Fruit fly (Drosophila melanogaster) whole organism, embryonic: ENCODE results near the gene CG9029.

ENCODE experiments used
- Blimp-1 ChIP-seq: fragments of 200-800 bp; sonication (Bioruptor generic); optimal IDR thresholded peaks from 3 replicates; lab custom pipeline; 2018; ENCODE audit warnings: missing biosample characterization, missing genetic modification characterization, mild to moderate bottlenecking, moderate library complexity, missing genetic modification reagents
- CG1529 ChIP-seq: fragments of 200-800 bp; sonication (Bioruptor generic); optimal IDR thresholded peaks from 3 replicates; lab custom pipeline; 2018; ENCODE audit warnings: missing biosample characterization, missing genetic modification characterization
- CG1602 ChIP-seq: fragments of 200-800 bp; sonication (Bioruptor generic); optimal IDR thresholded peaks from 3 replicates; lab custom pipeline; 2016; ENCODE audit warnings: missing biosample characterization, missing genetic modification characterization
- CG18262 ChIP-seq: fragments of 200-800 bp; optimal IDR thresholded peaks from 3 replicates; lab custom pipeline; 2019; ENCODE audit warnings: missing biosample characterization, mild to moderate bottlenecking, missing genetic modification characterization, moderate library complexity
- CG1832 ChIP-seq: fragments of 200-800 bp; sonication (Bioruptor generic); optimal IDR thresholded peaks from 2 replicates; lab custom pipeline; 2017; ENCODE audit warnings: missing biosample characterization, mild to moderate bottlenecking, missing genetic modification characterization, inconsistent platforms
- CG2199 ChIP-seq: fragments of 200-800 bp; sonication (Bioruptor generic); IDR thresholded peaks from 3 replicates; pipeline ENCODE4 v1.3.6; 2022; ENCODE audit warnings: missing biosample characterization, missing genetic modification characterization
- CG9437 ChIP-seq: fragments of 200-800 bp; sonication (Bioruptor generic); optimal IDR thresholded peaks from 2 replicates; lab custom pipeline; 2018; ENCODE audit warnings: missing biosample characterization, mild to moderate bottlenecking, missing genetic modification characterization
- CG9727 ChIP-seq: fragments of 200-800 bp; sonication (Bioruptor generic); optimal IDR thresholded peaks from 3 replicates; lab custom pipeline; 2017; ENCODE audit warnings: missing biosample characterization, mild to moderate bottlenecking, missing genetic modification characterization
- D19A ChIP-seq: fragments of 200-800 bp; optimal IDR thresholded peaks from 3 replicates; lab custom pipeline; 2019; ENCODE audit warnings: missing biosample characterization, mild to moderate bottlenecking, missing genetic modification characterization, moderate library complexity
- Deaf1 ChIP-seq: fragments of 200-800 bp; optimal IDR thresholded peaks from 3 replicates; lab custom pipeline; 2019; ENCODE audit warnings: missing biosample characterization, mild to moderate bottlenecking, missing genetic modification characterization, moderate library complexity
- Drgx ChIP-seq: fragments of 200-800 bp; sonication (Bioruptor generic); IDR thresholded peaks from 2 replicates; pipeline ENCODE4 v1.3.6; 2022; ENCODE audit warnings: missing biosample characterization, missing genetic modification characterization
- HLH4C ChIP-seq: fragments of 200-800 bp; sonication (Bioruptor generic); IDR thresholded peaks from 3 replicates; pipeline ENCODE4 v1.3.6; 2022; ENCODE audit warnings: missing biosample characterization, missing genetic modification characterization; ENCODE audit not compliant: partially characterized antibody
- Hand ChIP-seq: fragments of 200-800 bp; sonication (Bioruptor generic); optimal IDR thresholded peaks from 2 replicates; lab custom pipeline; 2017; ENCODE audit warnings: mild to moderate bottlenecking, missing biosample characterization, missing genetic modification reagents, missing genetic modification characterization
- Hr51 ChIP-seq, 2 experiments: fragments of 200-800 bp; sonication (Bioruptor generic); optimal IDR thresholded peaks; 2 replicates in 1 of 2; 3 replicates in 1 of 2; lab custom pipeline; 2016 to 2018; ENCODE audit warnings: missing biosample characterization in 2 of 2, missing genetic modification characterization in 2 of 2, mild to moderate bottlenecking in 1 of 2, moderate library complexity in 1 of 2
- Hr78 ChIP-seq, 2 experiments: fragments of 200-800 bp in 1 of 2; fragments of >200 bp in 1 of 2; sonication (Bioruptor generic) in 1 of 2; optimal IDR thresholded peaks; 2 replicates each; lab custom pipeline; 2017 to 2019; ENCODE audit warnings: missing biosample characterization in 2 of 2, missing genetic modification characterization in 2 of 2, mild to moderate bottlenecking in 1 of 2, moderate library complexity in 1 of 2
- Kr ChIP-seq: fragments of 200-800 bp; sonication (Bioruptor generic); optimal IDR thresholded peaks from 2 replicates; lab custom pipeline; 2017; ENCODE audit warnings: missing biosample characterization, mild to moderate bottlenecking, missing genetic modification characterization
- Max ChIP-seq: fragments of 200-800 bp; sonication (Bioruptor generic); optimal IDR thresholded peaks from 2 replicates; lab custom pipeline; 2016; ENCODE audit warnings: missing biosample characterization, mild to moderate bottlenecking, missing genetic modification characterization
- Med ChIP-seq: fragments of 200-800 bp; sonication (Bioruptor generic); peaks from one replicate; lab custom pipeline; 2016; ENCODE audit warnings: missing biosample characterization, missing genetic modification characterization, mild to moderate bottlenecking, inconsistent platforms, moderate library complexity
- Mrtf ChIP-seq: fragments of 200-800 bp; sonication (Bioruptor generic); IDR thresholded peaks from 3 replicates; pipeline ENCODE4 v1.3.6; 2022; ENCODE audit warnings: missing biosample characterization, missing genetic modification characterization
- Nf-YA ChIP-seq: fragments of 200-800 bp; sonication (Bioruptor generic); IDR thresholded peaks from 2 replicates; pipeline ENCODE4 v1.3.6; 2022; ENCODE audit warnings: missing biosample characterization, missing genetic modification characterization
- PHDP ChIP-seq: fragments of 200-800 bp; sonication (Bioruptor generic); optimal IDR thresholded peaks from 3 replicates; lab custom pipeline; 2018; ENCODE audit warnings: missing biosample characterization, mild to moderate bottlenecking, missing genetic modification characterization, moderate library complexity
- Pdp1 ChIP-seq, 2 experiments: fragments of 200-800 bp; sonication (Bioruptor generic); optimal IDR thresholded peaks; 3 replicates each; lab custom pipeline; 2016; ENCODE audit warnings: missing biosample characterization in 2 of 2, missing genetic modification characterization in 2 of 2, mild to moderate bottlenecking in 1 of 2, moderate library complexity in 1 of 2
- Rfx ChIP-seq: fragments of 200-800 bp; sonication (Bioruptor generic); IDR thresholded peaks from 2 replicates; pipeline ENCODE4 v1.3.6; 2022; ENCODE audit warnings: missing biosample characterization, missing genetic modification characterization
- ara ChIP-seq: fragments of 200-800 bp; sonication (Bioruptor generic); IDR thresholded peaks from 2 replicates; pipeline ENCODE4 v1.3.6; 2022; ENCODE audit warnings: missing biosample characterization, missing genetic modification characterization
- chinmo ChIP-seq: fragments of 200-800 bp; sonication (Bioruptor generic); IDR thresholded peaks from 4 replicates; pipeline ENCODE4 v1.3.6; 2022; ENCODE audit warnings: missing biosample characterization, missing genetic modification characterization; ENCODE audit not compliant: partially characterized antibody
- corto ChIP-seq: fragments of 200-800 bp; sonication (Bioruptor generic); optimal IDR thresholded peaks from 2 replicates; lab custom pipeline; 2016; ENCODE audit warnings: missing biosample characterization, mild to moderate bottlenecking, missing genetic modification characterization, moderate library complexity
- croc ChIP-seq: fragments of 200-800 bp; sonication (Bioruptor generic); conservative IDR thresholded peaks from 3 replicates; pipeline ENCODE4 v1.3.6; 2022; ENCODE audit warnings: missing biosample characterization, missing genetic modification characterization
- crol ChIP-seq: fragments of 200-800 bp; sonication (Bioruptor generic); IDR thresholded peaks from 2 replicates; pipeline ENCODE4 v1.3.6; 2022; ENCODE audit warnings: missing biosample characterization, missing genetic modification characterization
- dmrt99B ChIP-seq: fragments of 200-800 bp; sonication (Bioruptor generic); optimal IDR thresholded peaks from 2 replicates; lab custom pipeline; 2018; ENCODE audit warnings: missing biosample characterization, mild to moderate bottlenecking, missing genetic modification characterization, moderate library complexity
- dpn ChIP-seq, 2 experiments: fragments of 200-800 bp; sonication (Bioruptor generic); optimal IDR thresholded peaks; 3 replicates each; lab custom pipeline; 2016; ENCODE audit warnings: missing biosample characterization in 2 of 2, missing genetic modification characterization in 2 of 2
- gem ChIP-seq: fragments of 200-800 bp; sonication (Bioruptor generic); optimal IDR thresholded peaks from 2 replicates; lab custom pipeline; 2019; ENCODE audit warnings: missing biosample characterization, mild to moderate bottlenecking, missing genetic modification characterization, moderate library complexity
- gro ChIP-seq: fragments of 200-800 bp; sonication (Bioruptor generic); optimal IDR thresholded peaks from 2 replicates; lab custom pipeline; 2016; ENCODE audit warnings: missing biosample characterization, missing genetic modification characterization
- gsb-n ChIP-seq: fragments of 200-800 bp; sonication (Bioruptor generic); optimal IDR thresholded peaks from 3 replicates; lab custom pipeline; 2018; ENCODE audit warnings: missing biosample characterization, mild to moderate bottlenecking, missing genetic modification characterization
- kah ChIP-seq: fragments of 200-800 bp; sonication (Bioruptor generic); optimal IDR thresholded peaks from 2 replicates; lab custom pipeline; 2018; ENCODE audit warnings: missing biosample characterization, mild to moderate bottlenecking, missing genetic modification characterization
- luna ChIP-seq: fragments of 200-800 bp; sonication (Bioruptor generic); optimal IDR thresholded peaks from 2 replicates; lab custom pipeline; 2016; ENCODE audit warnings: missing biosample characterization, missing genetic modification characterization
- org-1 ChIP-seq: fragments of 200-800 bp; sonication (Bioruptor generic); optimal IDR thresholded peaks from 2 replicates; lab custom pipeline; 2017; ENCODE audit warnings: missing biosample characterization, missing genetic modification characterization
- prd ChIP-seq, 3 experiments: fragments of >200 bp in 2 of 3; fragments of 200-800 bp in 1 of 3; sonication (Bioruptor generic) in 1 of 3; optimal IDR thresholded peaks in 2 of 3; IDR thresholded peaks in 1 of 3; 2 replicates in 2 of 3; 3 replicates in 1 of 3; pipeline versions ENCODE4 v1.3.6 to Lab custom; 2017 to 2022; ENCODE audit warnings: missing biosample characterization in 1 of 3, missing genetic modification characterization in 1 of 3
- pros ChIP-seq: fragments of 200-800 bp; sonication (Bioruptor generic); optimal IDR thresholded peaks from 3 replicates; lab custom pipeline; 2019; ENCODE audit warnings: missing biosample characterization, mild to moderate bottlenecking, missing genetic modification characterization, moderate library complexity
- stc ChIP-seq: fragments of 200-800 bp; sonication (Bioruptor generic); IDR thresholded peaks from 2 replicates; pipeline ENCODE4 v1.3.6; 2022; ENCODE audit warnings: missing biosample characterization, missing genetic modification characterization
- tll ChIP-seq, 2 experiments: fragments of 200-800 bp in 1 of 2; fragments of >200 bp in 1 of 2; sonication (Bioruptor generic) in 1 of 2; optimal IDR thresholded peaks; 2 replicates each; lab custom pipeline; 2017 to 2019; ENCODE audit warnings: missing biosample characterization in 2 of 2, missing genetic modification characterization in 2 of 2, mild to moderate bottlenecking in 1 of 2, moderate library complexity in 1 of 2
- twi ChIP-seq: fragments of 200-800 bp; optimal IDR thresholded peaks from 2 replicates; lab custom pipeline; 2019; ENCODE audit warnings: missing biosample characterization, mild to moderate bottlenecking, missing genetic modification characterization, moderate library complexity
- z ChIP-seq: fragments of 200-800 bp; sonication (Bioruptor generic); IDR thresholded peaks from 3 replicates; pipeline ENCODE4 v1.3.6; 2022; ENCODE audit warnings: missing biosample characterization, missing genetic modification characterization
- zen ChIP-seq: fragments of 200-800 bp; sonication (Bioruptor generic); optimal IDR thresholded peaks from 3 replicates; lab custom pipeline; 2018; ENCODE audit warnings: missing biosample characterization, mild to moderate bottlenecking, missing genetic modification characterization, moderate library complexity

Gene CG9029

DNA sequence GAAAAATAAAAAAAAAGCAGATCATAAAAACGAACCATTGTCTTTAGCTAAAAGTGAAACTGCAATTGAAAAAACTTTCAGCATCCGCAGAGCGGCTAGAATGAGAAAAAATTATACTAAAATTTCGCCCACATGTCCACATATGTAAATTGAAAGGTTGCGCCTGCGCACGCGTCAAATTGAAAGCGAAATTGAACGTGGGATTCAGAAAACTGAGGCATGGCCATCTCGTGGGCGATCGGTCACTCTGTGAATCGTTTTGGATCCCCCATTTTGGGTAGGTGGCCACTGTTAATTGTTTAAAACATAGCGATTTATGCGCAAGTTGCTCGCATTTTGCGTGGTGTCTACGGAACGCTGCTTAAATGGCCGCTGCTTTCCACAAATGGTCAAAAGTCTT is 8.7 kb downstream of the CG9029 start (continued):
- TF ChIP-seq gro = no peak
- no peak for TF ChIP-seq Hand
- no peak for TF ChIP-seq stc (GFP tag; lab: Robert Waterston, UW)
- TF ChIP-seq croc = no peak
- TF ChIP-seq CG1602 (GFP tag; lab: Kevin White, UChicago) = no peak
- no peak for TF ChIP-seq gem (tag; lab: Kevin White, UChicago)
- no peak for TF ChIP-seq z (GFP tag; lab: Robert Waterston, UW)
- TF ChIP-seq CG9437 (GFP tag; lab: Kevin White, UChicago) = no peak
- TF ChIP-seq, all 482 proteins: peak for 6

DNA sequence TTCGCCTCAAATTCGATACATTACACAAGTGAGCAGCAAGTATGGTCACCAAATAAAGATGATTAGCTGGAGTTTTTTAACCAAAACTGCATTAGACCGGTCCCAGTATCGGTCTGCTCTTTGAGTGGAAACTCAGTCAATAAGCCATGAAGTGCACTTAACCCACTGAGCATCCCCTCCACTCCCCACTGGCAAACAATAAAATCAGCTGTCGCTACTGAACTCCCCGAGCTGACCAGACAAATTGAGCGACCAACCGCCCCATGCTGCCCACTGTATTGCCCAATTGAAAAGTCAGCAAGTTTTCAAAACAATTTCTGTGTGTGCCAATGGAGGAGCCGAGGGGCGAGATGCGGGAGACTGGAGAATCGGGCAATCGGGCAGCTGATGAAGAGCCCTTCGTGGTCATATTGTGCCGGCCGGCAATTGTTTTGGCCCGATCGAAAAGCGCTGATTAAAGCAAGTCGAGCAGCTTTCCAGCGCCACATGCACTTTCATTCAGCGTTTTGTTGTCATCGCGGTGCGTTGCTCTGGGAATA is 13.4 kb downstream of the CG9029 start:
- TF ChIP-seq Deaf1 (tag; lab: Kevin White, UChicago) (peak; percentile 18), Blimp-1 (GFP tag; lab: Kevin White, UChicago) (peak; percentile 25), z (GFP tag; lab: Robert Waterston, UW) (peak; percentile 65; the same call in 1 of the 3 replicates), corto (no peak), Pdp1 (GFP tag; optimal IDR thresholded peaks at IDR 0.05; lab: Kevin White, UChicago) (peak in 1 of 2 experiments; percentile 10), Max (GFP tag; lab: Kevin White, UChicago) (no peak), crol (peak; percentile 69), chinmo (GFP tag; lab: Robert Waterston, UW) (0 out of 4 replicates have a peak, but pooled peaks have one; percentile 12), Nf-YA (GFP tag; lab: Robert Waterston, UW) (0 out of 2 replicates have a peak, but pooled peaks have one; percentile 6), dmrt99B (tag; lab: Kevin White, UChicago) (no peak), HLH4C (0 out of 3 replicates have a peak, but pooled peaks have one; percentile 29), Med (GFP tag; lab: Kevin White, UChicago) (peak; percentile 62), CG18262 (tag; lab: Kevin White, UChicago) (peak; percentile 1), PHDP (tag; lab: Kevin White, UChicago) (no peak), Rfx (GFP tag; lab: Robert Waterston, UW) (peak; percentile 26; the same call in 1 of the 2 replicates), luna (GFP tag; lab: Kevin White, UChicago) (no peak)

DNA sequence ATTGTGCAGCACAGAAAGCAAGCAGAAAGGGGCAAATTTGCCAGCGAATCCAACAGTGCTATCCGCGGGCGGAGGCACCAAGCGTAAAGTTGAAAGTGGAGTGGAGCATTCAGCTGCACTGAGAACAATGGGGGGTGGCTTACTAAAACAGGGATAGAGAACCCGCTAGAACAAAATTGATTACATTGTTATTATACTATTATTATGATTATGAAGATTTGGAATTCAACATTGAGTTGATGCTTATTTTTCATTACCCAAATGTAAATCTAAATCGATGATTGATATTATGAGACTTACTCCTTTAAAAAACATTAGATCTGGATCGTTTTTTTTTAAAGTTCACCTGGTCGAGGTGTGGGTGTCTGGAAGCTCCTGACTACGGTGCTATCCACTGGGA is 15.8 kb downstream of the CG9029 start:
- TF ChIP-seq CG9727 (no peak), Drgx (GFP tag; lab: Robert Waterston, UW) (peak; percentile 24; the same call in 1 of the 2 replicates)
- TF ChIP-seq, all 482 proteins: peak for 1

DNA sequence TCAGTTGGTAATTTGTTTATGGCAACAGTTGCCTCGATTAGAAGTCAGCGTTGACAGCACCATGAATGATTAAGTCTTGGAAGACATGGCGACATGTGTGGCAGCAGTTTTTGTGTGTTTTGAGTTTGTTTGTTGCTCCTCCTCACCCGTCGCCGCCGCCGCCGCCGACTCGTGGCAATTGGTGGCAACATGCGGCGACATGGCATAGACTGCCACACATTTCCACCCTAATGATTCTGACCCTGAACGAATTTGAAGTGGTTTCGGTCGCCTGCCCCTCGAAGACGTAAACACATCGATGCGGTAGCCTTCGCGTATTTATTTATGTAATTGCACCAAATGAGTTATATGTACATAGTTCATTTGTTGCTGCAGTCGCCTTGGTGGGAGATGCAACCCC is 17.1 kb downstream of the CG9029 start:
- TF ChIP-seq tll (GFP tag; optimal IDR thresholded peaks at IDR 0.05; lab: Kevin White, UChicago) (peak in 1 of 2 experiments; percentile 41), crol (peak; percentile 64), Mrtf (GFP tag; lab: Robert Waterston, UW) (no peak), CG1529 (no peak), Hr78 (GFP tag; optimal IDR thresholded peaks at IDR 0.05; lab: Kevin White, UChicago) (peak in 1 of 2 experiments; percentile 3), Kr (GFP tag; lab: Kevin White, UChicago) (peak; percentile 17), dpn (GFP tag; optimal IDR thresholded peaks at IDR 0.05; lab: Kevin White, UChicago) (no peak), D19A (tag; lab: Kevin White, UChicago) (no peak), Pdp1 (GFP tag; optimal IDR thresholded peaks at IDR 0.05; lab: Kevin White, UChicago) (peak in 1 of 2 experiments; percentile 38), zen (tag; lab: Kevin White, UChicago) (peak; percentile 78), CG1832 (GFP tag; lab: Kevin White, UChicago) (no peak), org-1 (peak; percentile 1), kah (GFP tag; lab: Kevin White, UChicago) (peak; percentile 25), twi (peak; percentile 85), pros (GFP tag; lab: Kevin White, UChicago) (peak; percentile 80), CG2199 (GFP tag; lab: Robert Waterston, UW) (0 out of 3 replicates have a peak, but pooled peaks have one; percentile 18), ara (0 out of 2 replicates have a peak, but pooled peaks have one; percentile 6), Hr51 (GFP tag; optimal IDR thresholded peaks at IDR 0.05; lab: Kevin White, UChicago) (no peak), Med (GFP tag; lab: Kevin White, UChicago) (peak; percentile 27), gsb-n (peak; percentile 58), gro (no peak), prd (optimal IDR thresholded peaks at IDR 0.05; lab: Kevin White, UChicago) (no peak), prd (GFP tag; IDR thresholded peaks at IDR 0.05; lab: Robert Waterston, UW) (peak; percentile 27; the same call in 1 of the 3 replicates)
